Fruit fly (Drosophila melanogaster): ENCODE measurements around the gene Wnt6.

The Wnt6 gene

dm6 chr2L:7401025-7401424, 67.5 kb downstream of the Wnt6 start, which contains the start of gene CG5171:
Gene CG5171 (plus strand): TSS chr2L:7401335.
- TF ChIP-seq CG17806 (tag; optimal IDR thresholded peaks at IDR 0.05) (no peak), CG8159 (tag; optimal IDR thresholded peaks at IDR 0.05) (no peak), CG8301 (tag; optimal IDR thresholded peaks at IDR 0.05) (no peak), CG34367 (tag; optimal IDR thresholded peaks at IDR 0.05) (no peak), Snoo (tag; optimal IDR thresholded peaks at IDR 0.05) (no peak), fd96Ca (GFP tag; IDR thresholded peaks at IDR 0.05) (no peak), CG9948 (tag; optimal IDR thresholded peaks at IDR 0.05) (no peak)

dm6 chr2L:7401627-7402026, 68.1 kb downstream of the Wnt6 start:
- no peak for TF ChIP-seq Snoo (tag; optimal IDR thresholded peaks at IDR 0.05)
- no peak for TF ChIP-seq Pif1B (GFP tag; optimal IDR thresholded peaks at IDR 0.05)
- TF ChIP-seq fd96Ca (GFP tag; IDR thresholded peaks at IDR 0.05): no peak
- no peak for TF ChIP-seq CG8159 (tag; optimal IDR thresholded peaks at IDR 0.05)
- TF ChIP-seq CG15710 (tag; optimal IDR thresholded peaks at IDR 0.05): no peak
- TF ChIP-seq rn (GFP tag; IDR thresholded peaks at IDR 0.05): no peak
- TF ChIP-seq CG34367 (tag; optimal IDR thresholded peaks at IDR 0.05): no peak
- no peak for TF ChIP-seq CG12605 (GFP tag; IDR thresholded peaks at IDR 0.05)
- TF ChIP-seq CG4496 (GFP tag; IDR thresholded peaks at IDR 0.05): no peak
- TF ChIP-seq CG8301 (tag; optimal IDR thresholded peaks at IDR 0.05): no peak
- no peak for TF ChIP-seq CG13204 (GFP tag; optimal IDR thresholded peaks at IDR 0.05)
- no peak for TF ChIP-seq CG32121 (GFP tag; IDR thresholded peaks at IDR 0.05)
- TF ChIP-seq gl (tag; optimal IDR thresholded peaks at IDR 0.05): no peak
- no peak for TF ChIP-seq CG9948 (tag; optimal IDR thresholded peaks at IDR 0.05)
- TF ChIP-seq CG10348 (GFP tag; IDR thresholded peaks at IDR 0.05): no peak
- TF ChIP-seq D1 (tag; optimal IDR thresholded peaks at IDR 0.05): no peak
- no peak for TF ChIP-seq CG14655 (GFP tag; optimal IDR thresholded peaks at IDR 0.05)
